Fruit fly (Drosophila melanogaster) whole organism, embryonic: ENCODE results near the gene cup.
A peak's percentile ranks its signal among the peaks of the same experiment; 100 is the strongest.

Experiments used
- Adf1 ChIP-seq: fragments of 200-800 bp; sonication (Bioruptor generic); IDR thresholded peaks from 2 replicates; pipeline ENCODE4 v1.3.6; 2022; ENCODE audit warnings: missing biosample characterization, missing genetic modification characterization
- Atf-2 ChIP-seq: fragments of 200-800 bp; sonication (Bioruptor generic); optimal IDR thresholded peaks from 2 replicates; lab custom pipeline; 2016; ENCODE audit warnings: missing biosample characterization, missing genetic modification characterization
- C15 ChIP-seq: fragments of 200-800 bp; sonication (Bioruptor generic); IDR thresholded peaks from 3 replicates; pipeline ENCODE4 v1.3.6; 2022; ENCODE audit warnings: missing biosample characterization, missing genetic modification characterization
- CG10209 ChIP-seq: fragments of 200-800 bp; sonication (Bioruptor generic); optimal IDR thresholded peaks from 3 replicates; lab custom pipeline; 2017; ENCODE audit warnings: missing biosample characterization, mild to moderate bottlenecking, missing genetic modification characterization, missing genetic modification reagents
- CG10267 ChIP-seq: fragments of 200-800 bp; sonication (Bioruptor generic); optimal IDR thresholded peaks from 2 replicates; lab custom pipeline; 2018; ENCODE audit warnings: missing biosample characterization, mild to moderate bottlenecking, missing genetic modification characterization, moderate library complexity
- CG10654 ChIP-seq: fragments of 200-800 bp; sonication (Bioruptor generic); optimal IDR thresholded peaks from 2 replicates; lab custom pipeline; 2016; ENCODE audit warnings: missing biosample characterization, missing genetic modification characterization
- CG12769 ChIP-seq: fragments of 200-800 bp; sonication (Bioruptor generic); optimal IDR thresholded peaks from 2 replicates; lab custom pipeline; 2019; ENCODE audit warnings: missing biosample characterization, mild to moderate bottlenecking, missing genetic modification characterization, moderate library complexity
- CG13123 ChIP-seq: fragments of 200-800 bp; sonication (Bioruptor generic); optimal IDR thresholded peaks from 2 replicates; lab custom pipeline; 2016; ENCODE audit warnings: missing biosample characterization, missing genetic modification characterization
- CG13296 ChIP-seq: fragments of 200-800 bp; sonication (Bioruptor generic); optimal IDR thresholded peaks from 3 replicates; lab custom pipeline; 2018; ENCODE audit warnings: missing biosample characterization, mild to moderate bottlenecking, missing genetic modification characterization
- CG13424 ChIP-seq: fragments of 200-800 bp; sonication (Bioruptor generic); optimal IDR thresholded peaks from 2 replicates; lab custom pipeline; 2019; ENCODE audit warnings: missing biosample characterization, mild to moderate bottlenecking, missing genetic modification characterization, moderate library complexity
- CG13775 ChIP-seq: fragments of 200-800 bp; sonication (Bioruptor generic); optimal IDR thresholded peaks from 3 replicates; lab custom pipeline; 2017; ENCODE audit warnings: missing biosample characterization, mild to moderate bottlenecking, missing genetic modification characterization
- CG18262 ChIP-seq: fragments of 200-800 bp; optimal IDR thresholded peaks from 3 replicates; lab custom pipeline; 2019; ENCODE audit warnings: missing biosample characterization, mild to moderate bottlenecking, missing genetic modification characterization, moderate library complexity
- CG1832 ChIP-seq: fragments of 200-800 bp; sonication (Bioruptor generic); optimal IDR thresholded peaks from 2 replicates; lab custom pipeline; 2017; ENCODE audit warnings: missing biosample characterization, mild to moderate bottlenecking, missing genetic modification characterization, inconsistent platforms
- CG2120 ChIP-seq: fragments of 200-800 bp; sonication (Bioruptor generic); optimal IDR thresholded peaks from 3 replicates; lab custom pipeline; 2016; ENCODE audit warnings: missing biosample characterization, missing genetic modification characterization
- CG2202 ChIP-seq: fragments of 200-800 bp; sonication (Bioruptor generic); optimal IDR thresholded peaks from 2 replicates; lab custom pipeline; 2018; ENCODE audit warnings: missing biosample characterization, mild to moderate bottlenecking, missing genetic modification characterization
- CG30431 ChIP-seq: fragments of 200-800 bp; sonication (Bioruptor generic); optimal IDR thresholded peaks from 2 replicates; lab custom pipeline; 2017; ENCODE audit warnings: missing biosample characterization, missing genetic modification characterization
- CG6813 ChIP-seq: fragments of 200-800 bp; sonication (Bioruptor generic); optimal IDR thresholded peaks from 2 replicates; lab custom pipeline; 2017; ENCODE audit warnings: missing biosample characterization, missing genetic modification characterization, mild to moderate bottlenecking, moderate library complexity, missing genetic modification reagents
- CG7556 ChIP-seq: fragments of 200-800 bp; sonication (Bioruptor generic); optimal IDR thresholded peaks from 2 replicates; lab custom pipeline; 2017; ENCODE audit warnings: missing biosample characterization, mild to moderate bottlenecking, missing genetic modification characterization
- CG8290 ChIP-seq, 3 experiments: fragments of 200-800 bp; sonication (Bioruptor generic); optimal IDR thresholded peaks; 2 replicates each; lab custom pipeline; 2016 to 2019; ENCODE audit warnings: missing biosample characterization in 3 of 3, missing genetic modification characterization in 3 of 3, mild to moderate bottlenecking in 2 of 3, moderate library complexity in 1 of 3
- CG8478 ChIP-seq: fragments of >200 bp; optimal IDR thresholded peaks from 2 replicates; lab custom pipeline; 2018
- Dbx ChIP-seq: fragments of 200-800 bp; sonication (Bioruptor generic); IDR thresholded peaks from 3 replicates; pipeline ENCODE4 v1.3.6; 2022; ENCODE audit warnings: missing biosample characterization, missing genetic modification characterization
- Eip74EF ChIP-seq, 2 experiments: fragments of 200-800 bp in 1 of 2; fragments of >200 bp in 1 of 2; sonication (Bioruptor generic) in 1 of 2; optimal IDR thresholded peaks; 2 replicates each; lab custom pipeline; 2017 to 2019; ENCODE audit warnings: missing biosample characterization in 2 of 2, missing genetic modification characterization in 2 of 2, mild to moderate bottlenecking in 1 of 2, moderate library complexity in 1 of 2
- Fer2 ChIP-seq: fragments of 200-800 bp; sonication (Bioruptor generic); optimal IDR thresholded peaks from 2 replicates; lab custom pipeline; 2018; ENCODE audit warnings: missing biosample characterization, mild to moderate bottlenecking, missing genetic modification characterization, moderate library complexity
- Gug ChIP-seq: fragments of 200-800 bp; sonication (Bioruptor generic); IDR thresholded peaks from 4 replicates; pipeline ENCODE4 v1.3.6; 2022; ENCODE audit warnings: missing biosample characterization, missing genetic modification characterization
- Hr39 ChIP-seq: fragments of >200 bp; optimal IDR thresholded peaks from 2 replicates; lab custom pipeline; 2017
- Hr51 ChIP-seq, 2 experiments: fragments of 200-800 bp; sonication (Bioruptor generic); optimal IDR thresholded peaks; 2 replicates in 1 of 2; 3 replicates in 1 of 2; lab custom pipeline; 2016 to 2018; ENCODE audit warnings: missing biosample characterization in 2 of 2, missing genetic modification characterization in 2 of 2, mild to moderate bottlenecking in 1 of 2, moderate library complexity in 1 of 2
- Mes4 ChIP-seq: fragments of 200-800 bp; sonication (Bioruptor generic); optimal IDR thresholded peaks from 2 replicates; lab custom pipeline; 2016; ENCODE audit warnings: missing biosample characterization, missing genetic modification characterization
- Nf-YB ChIP-seq: fragments of 200-800 bp; sonication (Bioruptor generic); optimal IDR thresholded peaks from 3 replicates; lab custom pipeline; 2019; ENCODE audit warnings: missing biosample characterization, mild to moderate bottlenecking, missing genetic modification characterization, moderate library complexity
- Sry-β ChIP-seq: fragments of 200-800 bp; sonication (Bioruptor generic); optimal IDR thresholded peaks from 2 replicates; lab custom pipeline; 2018; ENCODE audit warnings: missing biosample characterization, mild to moderate bottlenecking, missing genetic modification characterization, moderate library complexity
- ato ChIP-seq: fragments of 200-800 bp; sonication (Bioruptor generic); IDR thresholded peaks from 2 replicates; pipeline ENCODE4 v1.3.6; 2022; ENCODE audit warnings: missing biosample characterization, missing genetic modification characterization; ENCODE audit not compliant: partially characterized antibody
- chif ChIP-seq, 2 experiments: fragments of 200-800 bp; sonication (Bioruptor generic); optimal IDR thresholded peaks; 3 replicates each; lab custom pipeline; 2016; ENCODE audit warnings: missing biosample characterization in 2 of 2, missing genetic modification characterization in 2 of 2
- chm ChIP-seq: fragments of 200-800 bp; sonication (Bioruptor generic); IDR thresholded peaks from 2 replicates; pipeline ENCODE4 v1.3.6; 2022; ENCODE audit warnings: missing biosample characterization, missing genetic modification characterization
- disco-r ChIP-seq: fragments of 200-800 bp; sonication (Bioruptor generic); optimal IDR thresholded peaks from 2 replicates; lab custom pipeline; 2016; ENCODE audit warnings: missing biosample characterization, missing genetic modification characterization
- ewg ChIP-seq: fragments of 200-800 bp; sonication (Bioruptor generic); optimal IDR thresholded peaks from 3 replicates; lab custom pipeline; 2017; ENCODE audit warnings: mild to moderate bottlenecking, missing biosample characterization, missing genetic modification reagents, missing genetic modification characterization
- fru ChIP-seq: fragments of >200 bp; optimal IDR thresholded peaks from 2 replicates; lab custom pipeline; 2017
- ftz-f1 ChIP-seq: fragments of 200-800 bp; sonication (Bioruptor generic); optimal IDR thresholded peaks from 2 replicates; lab custom pipeline; 2016; ENCODE audit warnings: missing biosample characterization, missing genetic modification characterization
- gce ChIP-seq: fragments of 200-800 bp; sonication (Bioruptor generic); IDR thresholded peaks from 3 replicates; pipeline ENCODE4 v1.3.6; 2022; ENCODE audit warnings: missing biosample characterization, missing genetic modification characterization
- gfzf ChIP-seq: fragments of 200-800 bp; sonication (Bioruptor generic); optimal IDR thresholded peaks from 2 replicates; lab custom pipeline; 2016; ENCODE audit warnings: missing biosample characterization, mild to moderate bottlenecking, missing genetic modification characterization, moderate library complexity
- h ChIP-seq: fragments of >200 bp; optimal IDR thresholded peaks from 2 replicates; lab custom pipeline; 2017
- kay ChIP-seq: fragments of 200-800 bp; sonication (Bioruptor generic); optimal IDR thresholded peaks from 2 replicates; lab custom pipeline; 2016; ENCODE audit warnings: missing biosample characterization, missing genetic modification characterization
- klu ChIP-seq: fragments of 200-800 bp; sonication (Bioruptor generic); IDR thresholded peaks from 2 replicates; pipeline ENCODE4 v1.3.6; 2022; ENCODE audit warnings: missing biosample characterization, missing genetic modification characterization
- lola ChIP-seq, 3 experiments: fragments of >200 bp in 2 of 3; fragments of 200-800 bp in 1 of 3; sonication (Bioruptor generic) in 1 of 3; optimal IDR thresholded peaks; 2 replicates each; lab custom pipeline; 2017 to 2019; ENCODE audit warnings: missing biosample characterization in 3 of 3, missing genetic modification characterization in 3 of 3, mild to moderate bottlenecking in 1 of 3, moderate library complexity in 1 of 3
- mld ChIP-seq: fragments of 200-800 bp; sonication (Bioruptor generic); IDR thresholded peaks from 3 replicates; pipeline ENCODE4 v1.3.6; 2022; ENCODE audit warnings: missing biosample characterization, missing genetic modification characterization; ENCODE audit not compliant: partially characterized antibody
- onecut ChIP-seq: fragments of 200-800 bp; sonication (Bioruptor generic); IDR thresholded peaks from 2 replicates; pipeline ENCODE4 v1.3.6; 2022; ENCODE audit warnings: missing biosample characterization, missing genetic modification characterization
- pzg ChIP-seq: fragments of 200-800 bp; sonication (Bioruptor generic); optimal IDR thresholded peaks from 3 replicates; lab custom pipeline; 2018; ENCODE audit warnings: missing biosample characterization, mild to moderate bottlenecking, missing genetic modification characterization, moderate library complexity
- so ChIP-seq: fragments of 200-800 bp; sonication (Bioruptor generic); IDR thresholded peaks from 3 replicates; pipeline ENCODE4 v1.3.6; 2022; ENCODE audit warnings: missing biosample characterization, missing genetic modification characterization
- trem ChIP-seq: fragments of 200-800 bp; optimal IDR thresholded peaks from 3 replicates; lab custom pipeline; 2019; ENCODE audit warnings: missing biosample characterization, mild to moderate bottlenecking, missing genetic modification characterization, moderate library complexity
- twi ChIP-seq: fragments of 200-800 bp; optimal IDR thresholded peaks from 2 replicates; lab custom pipeline; 2019; ENCODE audit warnings: missing biosample characterization, mild to moderate bottlenecking, missing genetic modification characterization, moderate library complexity
- tx ChIP-seq: fragments of 200-800 bp; sonication (Bioruptor generic); optimal IDR thresholded peaks from 2 replicates; lab custom pipeline; 2016; ENCODE audit warnings: missing biosample characterization, missing genetic modification characterization
- wor ChIP-seq: fragments of 200-800 bp; sonication (Bioruptor generic); IDR thresholded peaks from 2 replicates; pipeline ENCODE4 v1.3.6; 2022; ENCODE audit warnings: missing biosample characterization, missing genetic modification characterization
- zen ChIP-seq: fragments of 200-800 bp; sonication (Bioruptor generic); optimal IDR thresholded peaks from 3 replicates; lab custom pipeline; 2018; ENCODE audit warnings: missing biosample characterization, mild to moderate bottlenecking, missing genetic modification characterization, moderate library complexity

cup gene

DNA sequence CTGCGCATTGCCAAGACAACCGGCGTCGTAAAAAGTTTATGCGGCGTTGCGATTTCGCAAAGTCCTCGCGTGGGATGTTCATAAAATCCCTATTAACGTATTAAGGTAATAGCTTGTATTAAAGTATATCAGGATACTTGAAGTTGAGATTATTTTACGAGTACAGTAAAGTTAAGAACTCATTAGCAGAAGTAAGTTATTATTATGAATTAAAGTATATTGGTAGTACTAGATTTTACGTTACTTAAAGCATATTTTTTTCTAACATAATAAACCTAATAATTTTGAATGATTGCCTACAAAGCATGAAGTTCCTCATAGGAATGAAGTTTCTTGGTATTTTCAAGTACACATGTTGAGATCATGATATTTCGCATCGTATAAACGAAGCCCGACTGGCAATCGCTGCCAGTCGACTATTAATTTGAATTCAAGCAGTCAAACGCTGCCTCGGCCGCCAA lies 30.4 kb downstream of the cup start (continued):
- TF ChIP-seq Adf1 (no peak), lola (GFP tag; optimal IDR thresholded peaks at IDR 0.05; lab: Kevin White, UChicago) (peak in 1 of 3 experiments; percentile 80), disco-r (GFP tag; lab: Kevin White, UChicago) (no peak), Eip74EF (GFP tag; optimal IDR thresholded peaks at IDR 0.05; lab: Kevin White, UChicago) (peak in 1 of 2 experiments; percentile 68), CG6813 (GFP tag; lab: Kevin White, UChicago) (no peak), ato (no peak), CG2120 (GFP tag; lab: Kevin White, UChicago) (peak; percentile 27), CG10267 (tag; lab: Kevin White, UChicago) (peak; percentile 79), Fer2 (tag; lab: Kevin White, UChicago) (no peak), zen (tag; lab: Kevin White, UChicago) (no peak), CG13123 (GFP tag; lab: Kevin White, UChicago) (no peak), CG8290 (GFP tag; optimal IDR thresholded peaks at IDR 0.05; lab: Kevin White, UChicago) (peak; percentile 25), CG8290 (tag; optimal IDR thresholded peaks at IDR 0.05; lab: Kevin White, UChicago) (no peak), fru (lab: Kevin White, UChicago) (no peak), pzg (no peak), tx (GFP tag; lab: Kevin White, UChicago) (no peak), CG30431 (GFP tag; lab: Kevin White, UChicago) (no peak), CG7556 (GFP tag; lab: Kevin White, UChicago) (peak; percentile 82), gfzf (GFP tag; lab: Kevin White, UChicago) (no peak), CG8478 (lab: Kevin White, UChicago) (no peak), C15 (GFP tag; lab: Robert Waterston, UW) (no peak), ftz-f1 (no peak), mld (GFP tag; lab: Robert Waterston, UW) (no peak), CG13424 (tag; lab: Kevin White, UChicago) (peak; percentile 75), Hr51 (GFP tag; optimal IDR thresholded peaks at IDR 0.05; lab: Kevin White, UChicago) (peak in 1 of 2 experiments; percentile 78), Hr39 (lab: Kevin White, UChicago) (no peak), CG1832 (GFP tag; lab: Kevin White, UChicago) (no peak), trem (tag; lab: Kevin White, UChicago) (peak; percentile 36), chm (GFP tag; lab: Robert Waterston, UW) (no peak), h (lab: Kevin White, UChicago) (no peak), Atf-2 (GFP tag; lab: Kevin White, UChicago) (no peak), CG2202 (tag; lab: Kevin White, UChicago) (no peak), Dbx (GFP tag; lab: Robert Waterston, UW) (no peak), CG13296 (GFP tag; lab: Kevin White, UChicago) (peak; percentile 28), CG18262 (peak; percentile 85), klu (GFP tag; lab: Robert Waterston, UW) (no peak), so (GFP tag; lab: Robert Waterston, UW) (no peak), ewg (peak; percentile 24), Sry-β (no peak), Nf-YB (GFP tag; lab: Kevin White, UChicago) (peak; percentile 37), CG10654 (GFP tag; lab: Kevin White, UChicago) (no peak), CG10209 (GFP tag; lab: Kevin White, UChicago) (peak; percentile 48), kay (no peak), gce (GFP tag; lab: Robert Waterston, UW) (no peak), wor (no peak), onecut (GFP tag; lab: Robert Waterston, UW) (0 out of 2 replicates have a peak, but pooled peaks have one; percentile 21), CG12769 (tag; lab: Kevin White, UChicago) (no peak), chif (GFP tag; optimal IDR thresholded peaks at IDR 0.05; lab: Kevin White, UChicago) (peak in 1 of 2 experiments; percentile 44), twi (tag; lab: Kevin White, UChicago) (peak; percentile 16), CG13775 (GFP tag; lab: Kevin White, UChicago) (peak; percentile 41), Mes4 (GFP tag; lab: Kevin White, UChicago) (no peak), Gug (no peak)
